Worm (Caenorhabditis elegans): Measurements from ENCODE around the gene F11A5.13.
A peak's percentile ranks its signal among the peaks of the same experiment; 100 is the strongest.

The F11A5.13 gene

DNA sequence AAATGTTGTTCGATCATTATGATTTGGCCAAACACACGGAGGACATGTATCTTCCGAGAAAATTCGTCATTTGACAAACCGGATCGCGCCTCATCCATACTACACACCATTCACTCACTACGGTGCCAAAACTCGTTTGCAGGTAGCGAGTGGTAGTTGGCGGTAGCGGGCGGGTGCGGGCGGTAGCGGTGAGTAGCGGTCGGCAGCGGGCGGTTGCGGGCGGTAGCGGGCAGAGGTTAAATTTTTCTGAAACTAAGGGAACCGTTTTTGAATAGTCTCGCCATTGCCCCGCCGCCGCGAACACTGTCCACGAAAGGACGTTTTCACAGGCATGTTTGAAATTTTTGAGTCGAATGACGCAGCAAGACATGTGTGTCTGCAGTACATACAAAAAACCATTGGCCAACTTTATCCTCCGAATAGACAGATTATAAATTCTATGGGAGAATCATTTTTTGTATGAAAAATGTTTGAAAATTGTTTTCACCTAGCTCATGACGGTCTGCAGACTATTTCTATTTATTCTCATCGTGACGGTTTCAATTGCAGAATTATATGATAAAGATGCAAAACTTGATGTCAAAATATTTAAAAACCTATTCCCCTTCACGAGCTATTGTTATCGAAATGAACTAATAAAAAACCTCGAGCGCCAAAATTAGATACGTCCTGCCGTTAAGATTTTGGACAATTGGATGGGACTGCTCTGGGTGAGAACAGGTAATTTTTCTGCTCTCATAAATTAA is 16.1 kb downstream of the F11A5.13 start, which contains the start of gene F11A5.16:
F11A5.16 (plus strand) TSS at position 696 of the 746 bp plus-strand sequence.
- TF ChIP-seq med-1 (GFP tag; optimal IDR thresholded peaks at IDR 0.05; ENCODE audit: insufficient read depth) (no peak), flt-1 (GFP tag; IDR thresholded peaks at IDR 0.05) (no peak), tab-1 (GFP tag; IDR thresholded peaks at IDR 0.05) (0 out of 2 replicates have a peak, but pooled peaks have one; percentile 18)

DNA sequence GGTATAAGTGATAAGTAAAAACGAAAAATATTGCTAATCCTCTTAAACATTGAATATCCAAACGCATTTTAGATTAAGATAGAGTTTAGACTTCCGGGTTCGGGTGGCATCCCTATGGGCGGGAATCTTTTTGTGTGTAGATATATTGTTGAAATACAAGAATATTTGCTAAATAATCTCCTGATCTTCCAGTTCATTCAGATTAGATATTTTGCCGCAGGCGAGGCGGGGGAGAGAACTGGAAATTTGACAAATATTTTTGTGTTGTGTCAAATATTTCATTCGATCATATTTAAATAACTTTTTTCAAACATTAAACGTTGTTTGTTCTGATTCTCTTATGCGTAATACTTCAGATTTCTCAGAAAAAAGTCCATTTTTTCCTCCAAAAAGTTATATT is 16.6 kb downstream of the F11A5.13 start, which contains the start of gene oac-15:
oac-15 (minus strand) TSS at position 101 of the 400 bp plus-strand sequence.
- no peak for TF ChIP-seq T22C8.4 (GFP tag; IDR thresholded peaks at IDR 0.05)
- TF ChIP-seq ztf-29 (GFP tag; IDR thresholded peaks at IDR 0.05), result no peak
- no peak for TF ChIP-seq med-1 (GFP tag; optimal IDR thresholded peaks at IDR 0.05; ENCODE audit: insufficient read depth)
- TF ChIP-seq ztf-23 (GFP tag; IDR thresholded peaks at IDR 0.05), result no peak
- TF ChIP-seq ref-1 (GFP tag; conservative IDR thresholded peaks at IDR 0.05), result no peak
- no peak for TF ChIP-seq tab-1 (GFP tag; IDR thresholded peaks at IDR 0.05)
- no peak for TF ChIP-seq flt-1 (GFP tag; IDR thresholded peaks at IDR 0.05)
- TF ChIP-seq klf-2 (GFP tag; conservative IDR thresholded peaks at IDR 0.05), result no peak
- TF ChIP-seq cog-1 (tag; optimal IDR thresholded peaks at IDR 0.05), result no peak

DNA sequence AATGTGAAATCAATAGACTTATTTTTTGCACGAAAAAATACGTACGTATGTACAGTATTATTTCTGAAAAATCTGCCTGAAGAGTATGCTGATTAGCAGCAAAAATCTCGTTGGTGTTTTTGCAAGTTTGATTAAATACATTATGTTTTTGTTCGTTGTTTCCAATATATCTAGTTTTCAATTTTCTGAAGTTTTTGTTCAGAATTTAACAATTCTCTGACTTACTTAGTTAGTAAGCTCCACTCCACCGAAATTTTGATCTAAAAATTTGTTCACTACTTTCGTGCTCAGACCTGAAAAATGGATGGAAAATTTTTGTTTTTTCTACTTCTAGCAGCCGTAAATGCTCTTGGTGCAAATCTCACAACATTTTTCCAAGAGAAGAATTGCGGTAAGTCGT is 21.6 kb downstream of the F11A5.13 start, which contains the start of gene irld-26:
irld-26 (plus strand) TSS at position 301 of the 400 bp plus-strand sequence.
- TF ChIP-seq ztf-23 (GFP tag; IDR thresholded peaks at IDR 0.05), result no peak

DNA sequence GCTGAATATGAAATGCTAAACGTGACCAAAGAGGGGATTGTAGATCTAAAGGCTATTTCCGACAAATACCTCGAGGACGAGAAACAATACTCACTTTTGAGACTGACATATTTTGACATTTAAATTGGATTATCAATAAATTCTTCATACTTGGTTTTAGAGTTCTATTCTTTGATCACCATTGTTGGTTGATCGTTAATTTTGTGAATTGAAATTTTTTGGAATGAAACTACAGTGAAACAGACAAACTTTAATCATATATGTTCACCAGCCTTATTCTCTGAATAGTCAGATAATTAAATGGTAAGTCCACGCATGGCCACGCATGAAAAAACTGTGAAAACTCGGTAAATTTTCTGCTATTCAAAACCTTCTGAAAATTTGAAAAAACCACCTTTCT is 23.9 kb downstream of the F11A5.13 start, which contains the start of gene F11A5.18:
F11A5.18 (plus strand) TSS at position 301 of the 400 bp plus-strand sequence.
- TF ChIP-seq tab-1 (GFP tag; IDR thresholded peaks at IDR 0.05) (no peak), ztf-29 (GFP tag; IDR thresholded peaks at IDR 0.05) (no peak), ref-1 (GFP tag; conservative IDR thresholded peaks at IDR 0.05) (no peak), T22C8.4 (GFP tag; IDR thresholded peaks at IDR 0.05) (no peak), ztf-23 (GFP tag; IDR thresholded peaks at IDR 0.05) (no peak), med-1 (GFP tag; optimal IDR thresholded peaks at IDR 0.05; ENCODE audit: insufficient read depth) (no peak), flt-1 (GFP tag; IDR thresholded peaks at IDR 0.05) (no peak), cog-1 (tag; optimal IDR thresholded peaks at IDR 0.05) (no peak), klf-2 (GFP tag; conservative IDR thresholded peaks at IDR 0.05) (no peak)

DNA sequence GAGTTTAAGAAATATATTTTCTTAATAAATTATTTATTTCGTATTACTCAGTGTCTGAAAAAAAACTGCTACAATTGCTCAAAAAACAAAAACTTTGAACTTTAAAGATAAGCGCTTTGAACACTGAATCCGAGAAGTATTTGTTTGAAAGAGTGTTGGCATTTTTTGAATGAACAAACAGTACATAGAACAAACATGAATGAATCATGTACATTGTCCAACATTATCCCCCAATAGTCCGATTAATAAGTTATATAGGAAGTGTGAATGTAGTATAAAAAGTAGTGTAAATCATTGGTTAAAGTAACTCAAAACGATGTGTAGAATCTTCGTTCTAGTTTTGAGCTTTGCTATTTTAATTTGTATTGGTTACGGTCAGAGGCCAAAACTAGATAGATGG is 24.8 kb downstream of the F11A5.13 start, which contains the start of gene F11A5.17:
F11A5.17 (plus strand) TSS at position 301 of the 400 bp plus-strand sequence.
- TF ChIP-seq tab-1 (GFP tag; IDR thresholded peaks at IDR 0.05) (no peak), cog-1 (tag; optimal IDR thresholded peaks at IDR 0.05) (no peak), klf-2 (GFP tag; conservative IDR thresholded peaks at IDR 0.05) (no peak), ztf-29 (GFP tag; IDR thresholded peaks at IDR 0.05) (no peak), flt-1 (GFP tag; IDR thresholded peaks at IDR 0.05) (no peak), ztf-23 (GFP tag; IDR thresholded peaks at IDR 0.05) (no peak), med-1 (GFP tag; optimal IDR thresholded peaks at IDR 0.05; ENCODE audit: insufficient read depth) (no peak), T22C8.4 (GFP tag; IDR thresholded peaks at IDR 0.05) (no peak), ref-1 (GFP tag; conservative IDR thresholded peaks at IDR 0.05) (no peak)

DNA sequence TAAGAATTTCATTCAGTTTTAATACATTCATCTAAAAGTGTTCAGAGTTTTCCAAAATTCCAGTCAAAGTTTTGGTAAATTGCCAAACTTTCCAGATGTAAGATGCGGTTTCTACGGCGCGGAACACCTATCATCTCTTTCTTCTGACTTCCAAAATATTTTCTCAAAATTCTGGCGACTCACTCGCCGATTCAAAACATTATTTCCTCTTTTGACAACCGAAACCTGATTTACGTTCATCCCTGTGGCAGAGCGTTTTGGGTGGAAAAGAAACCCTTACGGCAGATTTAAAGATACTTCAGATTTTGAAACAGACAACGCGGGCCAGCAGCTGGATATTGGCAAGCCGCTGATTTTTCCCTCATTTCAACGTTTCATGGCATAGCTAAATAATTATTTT is 28.5 kb downstream of the F11A5.13 start, which contains the start of gene F11A5.5:
F11A5.5 (plus strand) TSS at position 301 of the 400 bp plus-strand sequence.
- TF ChIP-seq klf-2 (GFP tag; conservative IDR thresholded peaks at IDR 0.05), result no peak
- TF ChIP-seq T22C8.4 (GFP tag; IDR thresholded peaks at IDR 0.05), result no peak
- no peak for TF ChIP-seq tab-1 (GFP tag; IDR thresholded peaks at IDR 0.05)
- TF ChIP-seq ztf-23 (GFP tag; IDR thresholded peaks at IDR 0.05), result no peak
- no peak for TF ChIP-seq med-1 (GFP tag; optimal IDR thresholded peaks at IDR 0.05; ENCODE audit: insufficient read depth)
- TF ChIP-seq flt-1 (GFP tag; IDR thresholded peaks at IDR 0.05), result no peak
- no peak for TF ChIP-seq cog-1 (tag; optimal IDR thresholded peaks at IDR 0.05)
- no peak for TF ChIP-seq ztf-29 (GFP tag; IDR thresholded peaks at IDR 0.05)
- no peak for TF ChIP-seq ref-1 (GFP tag; conservative IDR thresholded peaks at IDR 0.05)

DNA sequence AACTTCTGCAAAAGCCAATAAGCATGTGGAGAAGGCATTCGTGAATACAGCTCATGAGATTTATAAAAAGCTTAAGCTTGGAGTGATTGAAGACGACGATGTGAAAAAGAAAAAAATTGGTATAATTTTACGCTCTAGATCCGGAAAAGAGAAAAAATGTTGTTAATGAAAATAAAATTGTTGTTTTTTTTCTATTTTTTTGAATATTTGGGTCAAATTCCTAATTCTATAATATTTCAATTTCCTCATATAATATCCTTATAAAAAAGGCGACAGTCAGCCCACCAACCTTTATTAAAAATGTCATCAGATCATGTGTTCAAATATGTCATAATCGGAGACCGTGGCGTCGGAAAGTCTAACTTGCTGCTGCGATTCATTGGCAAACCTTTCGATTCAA is 31.1 kb downstream of the F11A5.13 start, which contains the start of gene rabr-3:
rabr-3 (plus strand) TSS at position 301 of the 400 bp plus-strand sequence.
- TF ChIP-seq ref-1 (GFP tag; conservative IDR thresholded peaks at IDR 0.05), result no peak
- TF ChIP-seq klf-2 (GFP tag; conservative IDR thresholded peaks at IDR 0.05), result no peak
- no peak for TF ChIP-seq flt-1 (GFP tag; IDR thresholded peaks at IDR 0.05)
- TF ChIP-seq med-1 (GFP tag; optimal IDR thresholded peaks at IDR 0.05; ENCODE audit: insufficient read depth), result no peak
- TF ChIP-seq tab-1 (GFP tag; IDR thresholded peaks at IDR 0.05), result no peak
- TF ChIP-seq cog-1 (tag; optimal IDR thresholded peaks at IDR 0.05), result no peak
- no peak for TF ChIP-seq ztf-29 (GFP tag; IDR thresholded peaks at IDR 0.05)
- TF ChIP-seq ztf-23 (GFP tag; IDR thresholded peaks at IDR 0.05), result no peak
- no peak for TF ChIP-seq T22C8.4 (GFP tag; IDR thresholded peaks at IDR 0.05)

DNA sequence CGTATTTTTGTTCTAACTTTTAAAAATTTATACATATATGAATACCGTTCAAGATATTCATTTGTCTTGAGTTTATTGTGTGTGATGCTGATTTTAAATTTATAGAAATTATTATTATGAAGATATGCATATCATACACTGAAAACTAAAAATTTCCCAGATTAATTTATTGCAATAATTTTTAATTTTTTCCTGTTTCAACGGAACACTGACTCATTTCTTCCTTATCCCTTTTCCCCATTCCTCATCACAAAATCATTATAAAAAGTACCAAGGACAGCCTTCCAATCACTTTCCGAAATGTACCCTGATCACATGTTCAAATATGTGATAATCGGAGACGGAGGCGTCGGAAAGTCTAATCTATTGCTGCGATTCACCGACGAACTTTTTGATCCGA is 31.8 kb downstream of the F11A5.13 start, which contains the start of gene rabr-4:
rabr-4 (plus strand) TSS at position 301 of the 400 bp plus-strand sequence.
- TF ChIP-seq ztf-29 (GFP tag; IDR thresholded peaks at IDR 0.05) (no peak), klf-2 (GFP tag; conservative IDR thresholded peaks at IDR 0.05) (no peak), T22C8.4 (GFP tag; IDR thresholded peaks at IDR 0.05) (no peak), tab-1 (GFP tag; IDR thresholded peaks at IDR 0.05) (no peak), med-1 (GFP tag; optimal IDR thresholded peaks at IDR 0.05; ENCODE audit: insufficient read depth) (no peak), cog-1 (tag; optimal IDR thresholded peaks at IDR 0.05) (no peak)

DNA sequence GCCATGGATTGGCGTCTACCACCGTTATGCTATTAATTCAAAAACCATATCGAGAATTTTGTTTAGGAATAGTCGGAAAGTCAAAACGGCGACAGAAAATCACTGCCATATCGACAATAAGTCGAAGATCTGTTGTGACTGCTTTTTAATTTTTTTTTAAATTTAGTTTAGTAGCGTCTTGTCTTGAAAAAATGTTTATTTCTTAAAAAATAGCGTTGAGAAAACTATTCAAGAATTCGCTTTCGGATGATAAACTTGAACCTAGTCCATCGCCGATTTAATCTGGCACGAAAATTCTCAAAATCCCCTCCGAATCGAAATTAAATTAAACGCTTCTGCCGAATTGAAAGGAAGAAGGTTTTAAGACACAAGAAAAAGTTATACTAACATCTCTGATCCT is 34.4 kb downstream of the F11A5.13 start, which contains the start of gene srh-279:
srh-279 (plus strand) TSS at position 301 of the 400 bp plus-strand sequence.
- TF ChIP-seq flt-1 (GFP tag; IDR thresholded peaks at IDR 0.05), result no peak
- TF ChIP-seq ztf-23 (GFP tag; IDR thresholded peaks at IDR 0.05), result no peak
- no peak for TF ChIP-seq cog-1 (tag; optimal IDR thresholded peaks at IDR 0.05)
- TF ChIP-seq med-1 (GFP tag; optimal IDR thresholded peaks at IDR 0.05; ENCODE audit: insufficient read depth), result no peak
- TF ChIP-seq ztf-29 (GFP tag; IDR thresholded peaks at IDR 0.05), result no peak
- TF ChIP-seq tab-1 (GFP tag; IDR thresholded peaks at IDR 0.05), result no peak
- TF ChIP-seq klf-2 (GFP tag; conservative IDR thresholded peaks at IDR 0.05), result no peak
- no peak for TF ChIP-seq T22C8.4 (GFP tag; IDR thresholded peaks at IDR 0.05)
- no peak for TF ChIP-seq ref-1 (GFP tag; conservative IDR thresholded peaks at IDR 0.05)
